Worm (Caenorhabditis elegans) whole organism, L4 larva: ENCODE measurements around the gene C25E10.12.

Source experiments
- F10B5.3 ChIP-seq: sonication (generic microtip); optimal IDR thresholded peaks from 2 replicates; lab custom pipeline; 2016; ENCODE audit warnings: mild to moderate bottlenecking, missing genetic modification characterization, missing compliant biosample characterization
- F44E2.7 ChIP-seq: fragments of 200-800 bp; sonication (Bioruptor generic); IDR thresholded peaks from 2 replicates; pipeline ENCODE4 v2.1.2; 2022; ENCODE audit warnings: missing genetic modification characterization, missing compliant biosample characterization
- F49E8.2 ChIP-seq: sonication (generic microtip); optimal IDR thresholded peaks from 2 replicates; lab custom pipeline; 2016; ENCODE audit warnings: missing compliant biosample characterization, mild to moderate bottlenecking, missing genetic modification characterization, borderline replicate concordance
- R02D3.7 ChIP-seq: fragments of 150-350 bp; sonication (generic microtip); optimal IDR thresholded peaks from 3 replicates; lab custom pipeline; 2014; ENCODE audit warnings: missing biosample characterization, missing genetic modification characterization
- T20F7.1 ChIP-seq: fragments of 200-800 bp; sonication (Bioruptor generic); optimal IDR thresholded peaks from 2 replicates; lab custom pipeline; 2018; ENCODE audit warnings: mild to moderate bottlenecking, missing genetic modification characterization, missing compliant biosample characterization
- T26A8.4 ChIP-seq: fragments of 200-800 bp; sonication (Bioruptor generic); IDR thresholded peaks from 2 replicates; pipeline ENCODE4 v1.3.6; 2022; ENCODE audit warnings: missing genetic modification characterization, missing compliant biosample characterization
- Y75B8A.6 ChIP-seq: fragments of 200-800 bp; sonication (Bioruptor generic); IDR thresholded peaks from 2 replicates; pipeline ENCODE4 v1.3.6; 2022; ENCODE audit warnings: missing genetic modification reagents, missing genetic modification characterization, missing compliant biosample characterization
- aha-1 ChIP-seq: fragments of 150-350 bp; peaks from one replicate; lab custom pipeline; 2014; ENCODE audit warnings: missing biosample characterization, missing genetic modification characterization
- aly-2 ChIP-seq: sonication (generic microtip); optimal IDR thresholded peaks from 2 replicates; lab custom pipeline; 2018; ENCODE audit warnings: missing biosample characterization, missing genetic modification characterization
- arid-1 ChIP-seq: fragments of 200-800 bp; sonication (Bioruptor generic); conservative IDR thresholded peaks from 2 replicates; pipeline ENCODE4 v1.3.6; 2022; ENCODE audit warnings: missing genetic modification reagents, missing genetic modification characterization, missing compliant biosample characterization
- ceh-32 ChIP-seq: sonication (generic microtip); optimal IDR thresholded peaks from 2 replicates; lab custom pipeline; 2016; ENCODE audit warnings: mild to moderate bottlenecking, missing genetic modification characterization, missing compliant biosample characterization; ENCODE audit not compliant: poor library complexity
- daf-16 ChIP-seq, 3 experiments: sonication (generic microtip); optimal IDR thresholded peaks; 2 replicates each; lab custom pipeline; 2016 to 2017; ENCODE audit warnings: missing genetic modification characterization in 3 of 3, missing genetic modification reagents in 3 of 3, mild to moderate bottlenecking in 2 of 3, missing compliant biosample characterization in 2 of 3, missing biosample characterization in 1 of 3, moderate library complexity in 1 of 3
- daf-8 ChIP-seq: fragments of 200-800 bp; sonication (Bioruptor generic); IDR thresholded peaks from 2 replicates; pipeline ENCODE4 v1.3.6; 2022; ENCODE audit warnings: missing genetic modification characterization, missing compliant biosample characterization
- dmd-6 ChIP-seq: fragments of 200-800 bp; sonication (Bioruptor generic); IDR thresholded peaks from 2 replicates; pipeline ENCODE4 v1.3.6; 2022; ENCODE audit warnings: missing genetic modification reagents, missing genetic modification characterization, missing compliant biosample characterization
- dmd-8 ChIP-seq: fragments of 200-800 bp; sonication (Bioruptor generic); IDR thresholded peaks from 2 replicates; pipeline ENCODE4 v1.3.6; 2022; ENCODE audit warnings: missing genetic modification characterization, missing compliant biosample characterization
- duxl-1 ChIP-seq: sonication (generic microtip); optimal IDR thresholded peaks from 2 replicates; lab custom pipeline; 2016; ENCODE audit warnings: mild to moderate bottlenecking, missing genetic modification characterization, moderate library complexity, missing compliant biosample characterization; ENCODE audit not compliant: poor library complexity
- dve-1 ChIP-seq: sonication (generic microtip); optimal IDR thresholded peaks from 2 replicates; lab custom pipeline; 2017; ENCODE audit warnings: antibody characterized with exemption, mild to moderate bottlenecking, missing genetic modification characterization, missing compliant biosample characterization; ENCODE audit not compliant: insufficient read depth
- egl-27 ChIP-seq: sonication (generic microtip); optimal IDR thresholded peaks from 3 replicates; lab custom pipeline; 2017; ENCODE audit warnings: missing biosample characterization, missing genetic modification reagents, missing genetic modification characterization
- egl-43 ChIP-seq: fragments of 200-800 bp; sonication (Bioruptor generic); IDR thresholded peaks from 2 replicates; pipeline ENCODE4 v1.3.6; 2022; ENCODE audit warnings: missing genetic modification reagents, missing genetic modification characterization, missing compliant biosample characterization
- gei-8 ChIP-seq: fragments of 200-800 bp; sonication (Bioruptor generic); optimal IDR thresholded peaks from 2 replicates; lab custom pipeline; 2018; ENCODE audit warnings: mild to moderate bottlenecking, missing genetic modification characterization, missing compliant biosample characterization
- hif-1 ChIP-seq, 2 experiments: sonication (generic microtip); optimal IDR thresholded peaks; 2 replicates each; lab custom pipeline; 2016 to 2017; ENCODE audit warnings: missing compliant biosample characterization in 2 of 2, missing genetic modification characterization in 2 of 2, missing genetic modification reagents in 2 of 2, missing genotype in 2 of 2, mild to moderate bottlenecking in 1 of 2
- hlh-30 ChIP-seq: sonication (generic microtip); optimal IDR thresholded peaks from 2 replicates; lab custom pipeline; 2017; ENCODE audit warnings: antibody characterized with exemption, mild to moderate bottlenecking, missing genetic modification characterization, missing compliant biosample characterization; ENCODE audit not compliant: insufficient read depth
- lin-1 ChIP-seq: fragments of 200-800 bp; sonication (Bioruptor generic); IDR thresholded peaks from 2 replicates; pipeline ENCODE4 v1.3.6; 2022; ENCODE audit warnings: missing genetic modification reagents, missing genetic modification characterization, missing compliant biosample characterization
- lin-15B ChIP-seq: fragments of 150-350 bp; sonication (generic microtip); optimal IDR thresholded peaks from 3 replicates; lab custom pipeline; 2014; ENCODE audit warnings: missing biosample characterization, missing genetic modification characterization
- lin-38 ChIP-seq: fragments of 200-800 bp; sonication (Bioruptor generic); IDR thresholded peaks from 2 replicates; pipeline ENCODE4 v1.3.6; 2022; ENCODE audit warnings: missing genetic modification reagents, missing genetic modification characterization, missing compliant biosample characterization
- lsy-2 ChIP-seq, 2 experiments: fragments of 150-350 bp in 1 of 2; sonication (generic microtip) in 1 of 2; optimal IDR thresholded peaks; 2 replicates each; lab custom pipeline; 2014 to 2017; ENCODE audit warnings: missing biosample characterization in 2 of 2, missing genetic modification characterization in 2 of 2
- mdl-1 ChIP-seq, 2 experiments: fragments of 150-350 bp in 1 of 2; sonication (generic microtip) in 1 of 2; optimal IDR thresholded peaks; 2 replicates each; lab custom pipeline; 2014 to 2017; ENCODE audit warnings: missing biosample characterization in 2 of 2, missing genetic modification characterization in 2 of 2
- mes-2 ChIP-seq: sonication (generic microtip); optimal IDR thresholded peaks from 2 replicates; lab custom pipeline; 2016; ENCODE audit warnings: missing genotype, mild to moderate bottlenecking, missing genetic modification characterization, missing compliant biosample characterization; ENCODE audit not compliant: poor library complexity, severe bottlenecking
- nhr-102 ChIP-seq: sonication (generic microtip); optimal IDR thresholded peaks from 2 replicates; lab custom pipeline; 2016; ENCODE audit warnings: mild to moderate bottlenecking, missing genetic modification characterization, moderate library complexity, missing compliant biosample characterization
- nhr-111 ChIP-seq: fragments of 200-800 bp; sonication (Bioruptor generic); optimal IDR thresholded peaks from 2 replicates; lab custom pipeline; 2018; ENCODE audit warnings: mild to moderate bottlenecking, missing genetic modification characterization, missing compliant biosample characterization
- nhr-237 ChIP-seq: sonication (generic microtip); optimal IDR thresholded peaks from 2 replicates; lab custom pipeline; 2017; ENCODE audit warnings: missing biosample characterization, missing genetic modification characterization
- nhr-28 ChIP-seq: fragments of 150-350 bp; optimal IDR thresholded peaks from 2 replicates; lab custom pipeline; 2014; ENCODE audit warnings: missing biosample characterization, missing genetic modification characterization
- nhr-41 ChIP-seq: fragments of 200-800 bp; sonication (Bioruptor generic); IDR thresholded peaks from 2 replicates; pipeline ENCODE4 v1.3.6; 2022; ENCODE audit warnings: missing genetic modification reagents, missing genetic modification characterization, missing compliant biosample characterization
- nhr-48 ChIP-seq: sonication (generic microtip); optimal IDR thresholded peaks from 2 replicates; lab custom pipeline; 2016; ENCODE audit warnings: mild to moderate bottlenecking, missing genetic modification characterization, missing compliant biosample characterization
- nhr-76 ChIP-seq: fragments of 150-350 bp; optimal IDR thresholded peaks from 2 replicates; lab custom pipeline; 2014; ENCODE audit warnings: missing biosample characterization, missing genetic modification characterization
- pqm-1 ChIP-seq: sonication (generic microtip); optimal IDR thresholded peaks from 2 replicates; lab custom pipeline; 2017; ENCODE audit warnings: missing biosample characterization, missing genetic modification characterization
- saeg-2 ChIP-seq: fragments of 200-800 bp; sonication (Bioruptor generic); IDR thresholded peaks from 2 replicates; pipeline ENCODE4 v1.3.6; 2022; ENCODE audit warnings: missing genetic modification reagents, missing genetic modification characterization, missing compliant biosample characterization
- spr-1 ChIP-seq: sonication (generic microtip); optimal IDR thresholded peaks from 2 replicates; lab custom pipeline; 2016; ENCODE audit warnings: mild to moderate bottlenecking, missing genetic modification characterization, missing compliant biosample characterization
- tag-97 ChIP-seq: fragments of 200-800 bp; sonication (Bioruptor generic); IDR thresholded peaks from 2 replicates; pipeline ENCODE4 v1.3.6; 2022; ENCODE audit warnings: missing genetic modification characterization, missing compliant biosample characterization
- tra-1 ChIP-seq: fragments of 200-800 bp; sonication (Bioruptor generic); IDR thresholded peaks from 2 replicates; pipeline ENCODE4 v1.3.6; 2022; ENCODE audit warnings: missing genetic modification reagents, missing genetic modification characterization, missing compliant biosample characterization
- unc-39 ChIP-seq: sonication (generic microtip); optimal IDR thresholded peaks from 2 replicates; lab custom pipeline; 2017; ENCODE audit warnings: missing biosample characterization, missing genetic modification characterization
- vab-7 ChIP-seq: fragments of 200-800 bp; sonication (Bioruptor generic); IDR thresholded peaks from 2 replicates; pipeline ENCODE4 v1.3.6; 2022; ENCODE audit warnings: missing genetic modification reagents, missing genetic modification characterization, missing compliant biosample characterization
- zfp-3 ChIP-seq: fragments of 200-800 bp; sonication (Bioruptor generic); conservative IDR thresholded peaks from 2 replicates; pipeline ENCODE4 v1.3.6; 2022; ENCODE audit warnings: missing genetic modification reagents, missing genetic modification characterization, missing compliant biosample characterization
- zip-11 ChIP-seq: fragments of 200-800 bp; sonication (Bioruptor generic); IDR thresholded peaks from 2 replicates; pipeline ENCODE4 v1.3.6; 2022; ENCODE audit warnings: missing genetic modification characterization, missing compliant biosample characterization
- ztf-11 ChIP-seq: fragments of 150-350 bp; optimal IDR thresholded peaks from 2 replicates; lab custom pipeline; 2014; ENCODE audit warnings: missing biosample characterization, missing genetic modification characterization
- ztf-7 ChIP-seq: fragments of 150-350 bp; optimal IDR thresholded peaks from 2 replicates; lab custom pipeline; 2014; ENCODE audit warnings: missing biosample characterization, missing genetic modification characterization

Gene C25E10.12

DNA sequence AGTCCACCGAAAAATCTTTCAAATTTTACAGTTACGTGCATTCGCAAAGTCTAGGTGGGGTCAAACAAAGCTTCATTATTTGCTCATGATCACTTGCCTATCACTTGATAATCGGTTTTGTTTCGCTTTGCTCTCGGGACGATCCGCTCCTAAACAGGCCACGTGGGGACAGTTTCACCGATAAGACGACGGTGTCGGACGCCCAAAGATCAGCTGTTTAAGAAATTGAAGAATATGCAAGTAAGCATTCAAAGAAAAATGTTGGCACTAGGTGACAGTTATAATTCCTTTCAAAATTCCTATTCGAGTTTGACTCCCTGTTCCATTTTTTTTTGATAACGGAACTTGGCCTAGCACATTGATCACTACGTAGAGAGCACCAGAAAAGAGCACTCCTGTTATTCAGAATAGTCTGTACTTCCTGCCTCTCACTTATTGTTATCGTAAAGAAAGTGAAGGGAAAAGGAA, 17.8 kb upstream of the C25E10.12 start (continued):
- TF ChIP-seq tra-1 (GFP tag; lab: Robert Waterston, UW): peak; percentile 88
- TF ChIP-seq duxl-1 (tag; lab: Kevin White, UChicago): no peak
- TF ChIP-seq mdl-1 (tag; optimal IDR thresholded peaks at IDR 0.05; lab: Kevin White, UChicago): peak in 1 of 2 experiments; percentile 51

DNA sequence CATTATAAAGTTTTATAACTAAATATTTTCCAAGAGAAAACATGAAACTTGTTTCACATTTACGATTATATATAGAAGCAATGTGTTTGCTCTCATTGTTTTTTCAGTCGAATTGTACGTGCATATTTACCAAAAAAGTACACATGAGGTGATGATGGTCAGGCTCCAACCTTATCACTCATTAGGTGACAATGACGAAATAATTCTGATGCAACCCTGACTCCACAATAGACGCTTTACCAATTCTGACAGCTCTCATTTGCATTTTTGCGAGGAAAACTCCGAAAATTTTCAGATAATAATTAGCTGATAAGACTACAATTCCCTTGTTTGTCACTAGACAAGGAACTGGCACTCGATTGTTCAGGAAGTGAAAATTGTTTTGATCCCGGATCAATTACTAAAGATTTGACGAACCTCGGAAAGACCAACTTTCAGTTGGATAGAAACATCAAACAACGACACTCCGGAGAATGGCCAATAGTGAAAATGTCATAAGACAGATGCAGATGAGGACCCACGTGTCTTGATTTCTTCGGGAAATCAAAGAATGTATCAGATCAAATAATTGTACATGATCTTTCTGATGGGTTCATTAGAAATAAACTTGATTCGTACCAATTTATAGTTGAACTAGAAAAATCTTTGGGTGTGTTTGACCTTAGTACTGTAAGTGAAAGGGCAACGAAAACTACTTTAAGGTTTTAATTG, 16.7 kb upstream of the C25E10.12 start:
- TF ChIP-seq saeg-2 (GFP tag; lab: Robert Waterston, UW): 0 out of 2 replicates have a peak, but pooled peaks have one; percentile 38
- TF ChIP-seq aha-1 (tag; lab: Kevin White, UChicago): peak; percentile 89
- no peak for TF ChIP-seq arid-1
- no peak for TF ChIP-seq lin-15B (tag; lab: Kevin White, UChicago)
- TF ChIP-seq ztf-11 (tag; lab: Kevin White, UChicago): no peak
- peak; percentile 44 for TF ChIP-seq gei-8
- no peak for TF ChIP-seq R02D3.7 (tag; lab: Kevin White, UChicago)
- TF ChIP-seq F10B5.3 (tag; lab: Kevin White, UChicago): no peak
- 0 out of 2 replicates have a peak, but pooled peaks have one; percentile 37 for TF ChIP-seq T26A8.4
- no peak for TF ChIP-seq aly-2 (tag; lab: Kevin White, UChicago)
- no peak for TF ChIP-seq egl-27 (tag; lab: Kevin White, UChicago)
- no peak for TF ChIP-seq lin-1 (GFP tag; lab: Robert Waterston, UW)
- TF ChIP-seq lin-38 (GFP tag; lab: Robert Waterston, UW): no peak
- no peak for TF ChIP-seq Y75B8A.6
- peak; percentile 74 for TF ChIP-seq dve-1 (tag; lab: Kevin White, UChicago)
- TF ChIP-seq ztf-7 (tag; lab: Kevin White, UChicago): peak; percentile 53
- TF ChIP-seq nhr-76 (tag; lab: Kevin White, UChicago): no peak
- TF ChIP-seq unc-39 (tag; lab: Kevin White, UChicago): no peak
- TF ChIP-seq nhr-48: peak; percentile 85
- no peak for TF ChIP-seq vab-7
- no peak for TF ChIP-seq egl-43
- no peak for TF ChIP-seq zip-11
- TF ChIP-seq daf-8 (GFP tag; lab: Robert Waterston, UW): no peak
- no peak for TF ChIP-seq nhr-237 (tag; lab: Kevin White, UChicago)
- peak; percentile 2 to 94 for TF ChIP-seq hif-1 (tag; optimal IDR thresholded peaks at IDR 0.05; lab: Kevin White, UChicago)
- TF ChIP-seq spr-1 (tag; lab: Kevin White, UChicago): no peak
- peak; percentile 75 for TF ChIP-seq nhr-102 (tag; lab: Kevin White, UChicago)
- TF ChIP-seq mes-2 (tag; lab: Kevin White, UChicago): peak; percentile 33
- no peak for TF ChIP-seq nhr-41 (GFP tag; lab: Robert Waterston, UW)
- no peak for TF ChIP-seq ceh-32 (tag; lab: Kevin White, UChicago)
- no peak for TF ChIP-seq F49E8.2
- no peak for TF ChIP-seq zfp-3 (GFP tag; lab: Robert Waterston, UW)
- TF ChIP-seq lsy-2 (tag; optimal IDR thresholded peaks at IDR 0.05; lab: Kevin White, UChicago): no peak
- no peak for TF ChIP-seq dmd-8
- TF ChIP-seq tag-97 (GFP tag; lab: Robert Waterston, UW): no peak
- TF ChIP-seq hlh-30 (tag; lab: Kevin White, UChicago): peak; percentile 52
- no peak for TF ChIP-seq F44E2.7 (GFP tag; lab: Robert Waterston, UW)
- peak in 1 of 2 experiments; percentile 60 for TF ChIP-seq daf-16 (GFP tag; optimal IDR thresholded peaks at IDR 0.05; lab: Kevin White, UChicago)
- TF ChIP-seq daf-16 (tag; optimal IDR thresholded peaks at IDR 0.05; lab: Kevin White, UChicago): peak; percentile 93
- TF ChIP-seq T20F7.1 (GFP tag; lab: Kevin White, UChicago): no peak
- peak in 1 of 2 experiments; percentile 55 for TF ChIP-seq mdl-1 (tag; optimal IDR thresholded peaks at IDR 0.05; lab: Kevin White, UChicago)
- TF ChIP-seq nhr-28 (tag; lab: Kevin White, UChicago): peak; percentile 54
- TF ChIP-seq dmd-6: peak; percentile 91
- no peak for TF ChIP-seq nhr-111 (GFP tag; lab: Kevin White, UChicago)
- peak; percentile 42 for TF ChIP-seq pqm-1 (tag; lab: Kevin White, UChicago)
- TF ChIP-seq tra-1 (GFP tag; lab: Robert Waterston, UW): peak; percentile 44; the same call in 1 of the 2 replicates
